Worm (Caenorhabditis elegans) whole organism, L4/young adult: ENCODE measurements around the gene ZC178.2.
"Not testable (repeated sequence)": the region's sequence is repeated elsewhere in the genome, so short reads cannot be mapped to it uniquely, and the experiment has no call there.

Experiments used
- W03F9.2 ChIP-seq: fragments of 150-350 bp; optimal IDR thresholded peaks from 2 replicates; lab custom pipeline; 2014; ENCODE audit warnings: missing biosample characterization, missing genetic modification characterization
- dao-5 ChIP-seq: sonication (generic microtip); optimal IDR thresholded peaks from 2 replicates; lab custom pipeline; 2016; ENCODE audit warnings: missing genotype, missing genetic modification characterization, moderate library complexity, missing compliant biosample characterization
- him-1 ChIP-seq: sonication (generic microtip); optimal IDR thresholded peaks from 2 replicates; lab custom pipeline; 2016; ENCODE audit warnings: missing genotype, missing genetic modification reagents, missing genetic modification characterization, missing compliant biosample characterization

Gene ZC178.2

DNA sequence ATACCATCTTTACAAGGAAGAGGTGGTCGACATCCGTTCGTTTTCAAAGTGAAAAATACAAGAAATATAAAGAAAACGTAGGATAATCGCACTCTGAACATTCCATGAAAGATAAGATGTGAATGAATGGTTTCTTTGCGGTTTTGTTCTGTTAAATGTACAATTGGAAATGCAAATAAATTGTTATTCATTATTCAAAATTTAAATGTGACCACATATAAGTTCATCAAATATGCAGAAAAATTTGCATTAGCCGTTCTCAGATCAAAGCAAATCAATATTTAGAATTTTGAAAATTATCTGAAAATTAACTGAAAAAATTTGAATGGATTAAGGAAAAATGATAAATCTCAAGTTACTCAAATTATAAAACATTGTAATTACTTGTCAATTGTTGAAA, at the start of gene ZC178.2:
Gene ZC178.2, minus strand, starts transcription at position 101 of the 400 bp plus-strand sequence.
- TF ChIP-seq dao-5 (tag; lab: Kevin White, UChicago) = no peak
- no peak for TF ChIP-seq W03F9.2
- TF ChIP-seq him-1 (tag; lab: Kevin White, UChicago) = no peak

ce11 chrV:8760416-8760815, 48.6 kb upstream of the ZC178.2 start, which contains the start of gene ddn-1:
TSS of gene ddn-1 (minus strand) at chrV:8760516.
- TF ChIP-seq W03F9.2 (no peak), him-1 (tag; lab: Kevin White, UChicago) (no peak), dao-5 (tag; lab: Kevin White, UChicago) (no peak)

DNA sequence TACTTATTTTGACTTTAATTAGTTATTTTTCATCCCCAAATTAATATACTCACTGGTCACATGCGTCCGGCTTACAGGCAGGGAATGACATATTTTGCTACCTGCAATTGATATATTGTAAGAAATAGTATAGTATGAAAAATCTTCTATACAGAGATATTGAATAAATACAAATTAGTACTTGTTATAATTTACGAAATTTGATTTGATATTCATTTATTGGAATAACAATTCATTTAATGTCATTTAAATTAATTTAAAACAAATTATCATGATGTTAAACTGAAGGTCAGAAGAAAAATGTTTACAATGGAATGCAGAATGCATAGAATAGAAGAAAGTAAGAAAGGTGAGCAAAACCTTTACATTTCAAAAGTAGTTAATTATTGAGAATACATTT, 46.8 kb upstream of the ZC178.2 start, which contains the start of gene B0507.7:
Gene B0507.7, minus strand, starts transcription at position 101 of the 400 bp plus-strand sequence.
- TF ChIP-seq W03F9.2 (no peak), him-1 (tag; lab: Kevin White, UChicago) (no peak), dao-5 (tag; lab: Kevin White, UChicago) (no peak)

ce11 chrV:8754670-8755069, 42.9 kb upstream of the ZC178.2 start, which contains the start of gene B0507.4:
TSS of gene B0507.4 (plus strand) at chrV:8754970.
- no peak for TF ChIP-seq W03F9.2
- no peak for TF ChIP-seq him-1 (tag; lab: Kevin White, UChicago)
- no peak for TF ChIP-seq dao-5 (tag; lab: Kevin White, UChicago)

DNA sequence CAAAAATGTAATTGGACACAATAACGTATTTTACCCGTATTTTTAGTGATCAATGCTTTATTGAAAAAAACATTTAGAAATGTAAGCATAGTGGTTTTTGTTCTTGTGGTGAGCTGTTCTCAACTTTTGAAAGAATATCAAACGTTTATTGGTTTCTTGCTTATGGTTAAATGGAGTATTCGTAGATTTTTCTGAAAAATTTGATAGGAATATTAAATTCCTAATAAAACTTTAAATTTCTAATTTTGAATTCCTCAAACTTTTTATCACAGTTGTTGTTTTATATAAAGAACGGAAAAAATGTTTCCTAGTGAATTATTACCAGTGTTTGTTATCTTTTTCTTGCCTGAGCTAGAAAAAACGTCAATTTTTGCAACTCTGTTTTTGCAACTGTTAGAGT, 41.6 kb upstream of the ZC178.2 start, which contains the start of gene B0507.5:
Gene B0507.5, plus strand, starts transcription at position 301 of the 400 bp plus-strand sequence.
- TF ChIP-seq W03F9.2 (no peak), dao-5 (tag; lab: Kevin White, UChicago) (no peak), him-1 (tag; lab: Kevin White, UChicago) (no peak)

DNA sequence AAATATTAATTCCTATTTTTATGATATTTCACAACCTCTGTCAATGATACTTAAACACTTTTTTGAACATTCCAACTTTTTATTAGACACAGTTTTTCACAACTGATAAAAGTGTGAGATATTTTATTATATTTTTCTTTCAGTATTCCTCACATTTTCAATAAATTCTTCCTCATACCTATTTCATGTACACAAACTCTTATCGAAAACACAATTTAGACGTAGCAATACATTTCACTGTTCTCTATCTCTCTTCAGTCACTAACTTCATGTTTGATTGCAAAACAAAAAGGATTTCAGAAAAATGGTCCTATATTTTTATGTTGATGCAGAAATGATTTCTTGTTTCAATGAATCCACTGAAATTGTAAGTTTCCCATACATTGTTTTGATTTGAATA, 34.0 kb upstream of the ZC178.2 start, which contains the start of gene B0507.6:
Gene B0507.6, plus strand, starts transcription at position 301 of the 400 bp plus-strand sequence.
- TF ChIP-seq W03F9.2 (no peak), dao-5 (tag; lab: Kevin White, UChicago) (no peak), him-1 (tag; lab: Kevin White, UChicago) (no peak)

DNA sequence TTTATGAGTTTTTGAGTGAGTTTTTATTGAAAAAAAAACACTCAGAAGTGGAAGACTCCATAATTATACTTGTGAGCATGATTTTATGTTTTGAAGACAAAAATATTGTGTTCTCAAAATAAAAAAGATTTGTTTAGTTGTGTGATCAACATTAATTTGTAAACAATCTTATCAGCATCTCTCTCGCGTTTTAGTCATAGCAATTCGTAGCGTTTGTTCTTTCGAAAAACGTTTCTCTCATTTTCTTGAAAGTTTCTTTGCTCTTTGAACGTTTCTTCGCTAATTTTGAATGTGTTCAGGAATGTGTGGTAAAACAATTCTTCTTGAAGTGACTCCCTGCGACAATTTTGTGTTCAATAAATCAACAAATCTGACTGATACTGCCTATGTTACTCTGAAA, 27.3 kb upstream of the ZC178.2 start, which contains the start of gene ZC196.2:
Gene ZC196.2, plus strand, starts transcription at position 301 of the 400 bp plus-strand sequence.
- no peak for TF ChIP-seq him-1 (tag; lab: Kevin White, UChicago)
- TF ChIP-seq W03F9.2 = no peak
- TF ChIP-seq dao-5 (tag; lab: Kevin White, UChicago) = no peak

ce11 chrV:8736369-8736768, 24.6 kb upstream of the ZC178.2 start, which contains the start of gene ZC196.3:
TSS of gene ZC196.3 (plus strand) at chrV:8736669.
- no peak for TF ChIP-seq him-1 (tag; lab: Kevin White, UChicago)
- TF ChIP-seq dao-5 (tag; lab: Kevin White, UChicago) = no peak
- no peak for TF ChIP-seq W03F9.2

DNA sequence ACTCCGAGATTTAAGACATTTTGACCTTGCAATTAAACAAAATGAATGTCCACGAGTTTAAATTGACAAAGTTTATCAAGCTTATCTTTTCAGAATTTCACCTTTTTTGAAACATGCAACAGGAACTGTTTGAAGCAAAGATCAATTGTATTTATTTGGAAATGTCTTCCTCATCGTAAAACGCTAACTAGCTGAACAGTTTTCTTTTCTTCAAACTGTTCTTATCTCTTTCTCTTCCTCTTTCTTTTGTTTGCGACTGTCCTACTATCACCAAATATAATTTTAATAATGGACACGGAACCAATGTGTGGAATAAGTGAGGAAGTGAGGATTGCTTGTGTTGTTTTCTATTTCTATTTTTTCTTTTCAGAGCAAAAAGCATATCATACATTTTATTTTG, 21.1 kb upstream of the ZC178.2 start, which contains the start of gene ZC196.4:
Gene ZC196.4, plus strand, starts transcription at position 173 of the 400 bp plus-strand sequence.
- TF ChIP-seq W03F9.2 = no peak
- no peak for TF ChIP-seq dao-5 (tag; lab: Kevin White, UChicago)
- TF ChIP-seq him-1 (tag; lab: Kevin White, UChicago) = no peak

ce11 chrV:8730991-8731390, 19.2 kb upstream of the ZC178.2 start:
- no peak for TF ChIP-seq dao-5 (tag; lab: Kevin White, UChicago)
- TF ChIP-seq him-1 (tag; lab: Kevin White, UChicago) = no peak
- no peak for TF ChIP-seq W03F9.2

DNA sequence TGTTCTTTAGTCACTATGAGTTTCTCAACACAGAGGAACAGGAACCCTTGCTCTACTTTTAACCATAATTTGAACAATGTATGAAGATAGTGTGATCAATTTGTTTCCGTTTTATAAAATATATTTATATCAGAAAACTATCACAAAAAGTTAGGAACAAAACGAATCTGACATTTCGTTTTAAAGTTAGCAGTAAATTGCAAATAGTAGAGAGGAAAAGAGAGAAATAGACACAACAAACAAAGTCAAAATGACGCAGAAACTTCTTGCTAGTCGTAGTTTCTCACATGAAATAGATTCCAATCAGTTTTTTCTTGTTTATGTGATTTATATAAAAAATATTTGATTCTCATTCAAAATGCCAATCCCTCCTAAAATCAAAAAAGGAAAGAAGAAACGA, 17.3 kb upstream of the ZC178.2 start, which contains the start of gene ZC196.5:
Gene ZC196.5, plus strand, starts transcription at position 301 of the 400 bp plus-strand sequence.
- TF ChIP-seq him-1 (tag; lab: Kevin White, UChicago) (no peak), dao-5 (tag; lab: Kevin White, UChicago) (no peak), W03F9.2 (no peak)

DNA sequence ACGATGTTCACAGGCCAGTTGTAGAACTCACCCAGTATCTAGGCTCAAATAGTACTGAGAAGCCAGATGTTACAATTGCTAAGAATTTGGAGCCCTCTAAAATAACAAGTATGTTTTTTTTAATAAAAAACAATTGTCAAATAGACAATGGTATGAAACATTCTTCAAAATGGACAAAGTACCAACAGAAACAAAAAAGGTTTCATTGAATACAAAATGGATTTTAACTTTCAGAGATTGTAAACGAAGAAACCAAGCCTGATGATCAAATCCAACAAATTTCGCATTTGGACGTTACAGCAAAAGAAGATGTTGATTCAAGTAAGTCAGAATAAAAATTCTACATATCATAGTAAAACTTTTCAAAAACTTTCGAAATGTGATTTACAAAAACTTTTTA, 15.3 kb upstream of the ZC178.2 start, which contains the start of gene ZC196.9:
Gene ZC196.9, minus strand, starts transcription at position 101 of the 400 bp plus-strand sequence.
- TF ChIP-seq dao-5 (tag; lab: Kevin White, UChicago) (no peak), him-1 (tag; lab: Kevin White, UChicago) (no peak), W03F9.2 (no peak)

ce11 chrV:8726228-8726627, 14.4 kb upstream of the ZC178.2 start, which contains the start of gene droe-8:
TSS of gene droe-8 (plus strand) at chrV:8726528.
- not testable (repeated sequence) for TF ChIP-seq him-1 (tag; lab: Kevin White, UChicago); dao-5 (tag; lab: Kevin White, UChicago); W03F9.2

DNA sequence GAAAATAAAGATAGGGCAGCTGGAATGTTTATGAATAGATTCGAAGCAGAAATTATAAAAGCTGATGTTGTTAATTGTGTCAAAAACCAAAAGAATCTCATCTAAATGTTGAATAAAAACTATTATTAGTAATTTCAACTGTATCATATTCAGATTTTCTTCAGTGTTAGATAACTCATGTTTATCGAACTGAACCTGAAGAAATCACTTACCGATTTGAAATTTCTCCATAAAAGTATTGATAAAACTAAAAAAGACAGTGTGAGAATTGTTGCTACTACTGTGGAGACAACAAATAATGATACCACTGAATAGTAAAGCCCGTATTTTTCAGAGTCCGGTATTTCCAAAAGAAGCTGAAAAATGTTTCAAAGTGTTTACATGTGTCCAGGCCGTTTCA, 10.3 kb upstream of the ZC178.2 start, which contains the start of gene ZC196.8:
Gene ZC196.8, minus strand, starts transcription at position 101 of the 400 bp plus-strand sequence.
- TF ChIP-seq him-1 (tag; lab: Kevin White, UChicago); W03F9.2; dao-5 (tag; lab: Kevin White, UChicago): not testable (repeated sequence)
